Worm (Caenorhabditis elegans): ENCODE results near the gene C54E4.4.

Gene C54E4.4

ce11 chrIV:2114337-2114736, 54.1 kb downstream of the C54E4.4 start, which contains the start of gene xbx-4:
TSS of gene xbx-4 (plus strand) at chrIV:2114637.
- TF ChIP-seq ZK546.5 (tag; optimal IDR thresholded peaks at IDR 0.05) (no peak), mml-1 (tag; optimal IDR thresholded peaks at IDR 0.05) (no peak), lin-15B (tag; optimal IDR thresholded peaks at IDR 0.05) (no peak), daf-12 (tag; optimal IDR thresholded peaks at IDR 0.05) (no peak), nhr-237 (tag; optimal IDR thresholded peaks at IDR 0.05) (no peak), nhr-12 (tag; optimal IDR thresholded peaks at IDR 0.05) (no peak), jun-1 (tag; optimal IDR thresholded peaks at IDR 0.05) (no peak), nhr-11 (tag; optimal IDR thresholded peaks at IDR 0.05) (no peak), snpc-4 (tag; optimal IDR thresholded peaks at IDR 0.05) (no peak), fos-1 (tag; optimal IDR thresholded peaks at IDR 0.05) (no peak)

- no peak for TF ChIP-seq ceh-16 (tag; optimal IDR thresholded peaks at IDR 0.05)
- no peak for TF ChIP-seq aly-2 (tag; optimal IDR thresholded peaks at IDR 0.05)
- TF ChIP-seq pqm-1 (tag; optimal IDR thresholded peaks at IDR 0.05): peak; percentile 28
- no peak for TF ChIP-seq ceh-82 (tag; optimal IDR thresholded peaks at IDR 0.05)
- no peak for TF ChIP-seq egl-27 (tag; optimal IDR thresholded peaks at IDR 0.05)
- TF ChIP-seq eor-1 (tag; optimal IDR thresholded peaks at IDR 0.05): no peak
- no peak for TF ChIP-seq nhr-237 (tag; optimal IDR thresholded peaks at IDR 0.05)
- no peak for TF ChIP-seq nhr-11 (tag; optimal IDR thresholded peaks at IDR 0.05)
- TF ChIP-seq nhr-43 (tag; optimal IDR thresholded peaks at IDR 0.05; ENCODE audit: poor library complexity, severe bottlenecking): no peak
- TF ChIP-seq daf-12 (tag; optimal IDR thresholded peaks at IDR 0.05): no peak
- TF ChIP-seq fkh-10 (GFP tag; optimal IDR thresholded peaks at IDR 0.05): no peak
- TF ChIP-seq elt-2 (tag; optimal IDR thresholded peaks at IDR 0.05): peak; percentile 54
These were observed 54.9 kb downstream of the C54E4.4 start, which contains the start of gene C23H5.8 for ce11 chrIV:2113362-2114056. TSS of gene C23H5.8 (minus strand) at chrIV:2113412.

- TF ChIP-seq ZK546.5 (tag; optimal IDR thresholded peaks at IDR 0.05) (no peak), R02D3.7 (tag; optimal IDR thresholded peaks at IDR 0.05) (no peak), ztf-4 (tag; optimal IDR thresholded peaks at IDR 0.05) (no peak), elt-3 (tag; optimal IDR thresholded peaks at IDR 0.05) (no peak), nhr-67 (tag; optimal IDR thresholded peaks at IDR 0.05) (no peak), mml-1 (tag; optimal IDR thresholded peaks at IDR 0.05) (no peak), elt-2 (tag; optimal IDR thresholded peaks at IDR 0.05) (peak; percentile 52)
These were observed 57.0 kb downstream of the C54E4.4 start, which contains the start of gene che-6 for ce11 chrIV:2111300-2111874. TSS of gene che-6 (minus strand) at chrIV:2111408.

Measured in whole organism, L3 larva.